Worm (Caenorhabditis elegans) whole organism, mixed stage, embryonic: ENCODE results near the gene ZC262.13.

ENCODE experiments used
- M03D4.4 ChIP-seq: sonication (generic microtip); optimal IDR thresholded peaks from 2 replicates; lab custom pipeline; 2017; ENCODE audit warnings: mild to moderate bottlenecking, missing genetic modification characterization, missing compliant biosample characterization
- bed-3 ChIP-seq: fragments of 200-800 bp; sonication (Bioruptor generic); optimal IDR thresholded peaks from 3 replicates; lab custom pipeline; 2018; ENCODE audit warnings: mild to moderate bottlenecking, missing genetic modification characterization, moderate library complexity, missing compliant biosample characterization
- blmp-1 ChIP-seq: fragments of 150-350 bp; optimal IDR thresholded peaks from 2 replicates; lab custom pipeline; 2014; ENCODE audit warnings: missing biosample characterization, missing genetic modification characterization
- ceh-39 ChIP-seq: fragments of 150-350 bp; optimal IDR thresholded peaks from 2 replicates; lab custom pipeline; 2014; ENCODE audit warnings: missing biosample characterization, missing genetic modification characterization
- ceh-43 ChIP-seq: fragments of 200-800 bp; sonication (Bioruptor generic); optimal IDR thresholded peaks from 2 replicates; lab custom pipeline; 2018; ENCODE audit warnings: mild to moderate bottlenecking, missing genetic modification characterization, moderate library complexity, missing compliant biosample characterization
- ceh-83 ChIP-seq: fragments of 200-800 bp; sonication (Bioruptor generic); optimal IDR thresholded peaks from 2 replicates; lab custom pipeline; 2018; ENCODE audit warnings: mild to moderate bottlenecking, missing genetic modification characterization, missing compliant biosample characterization
- ces-1 ChIP-seq: fragments of 150-350 bp; optimal IDR thresholded peaks from 2 replicates; lab custom pipeline; 2014; ENCODE audit warnings: missing biosample characterization, missing genetic modification reagents, missing genetic modification characterization
- cnd-1 ChIP-seq: fragments of 200-800 bp; sonication (Bioruptor generic); optimal IDR thresholded peaks from 2 replicates; lab custom pipeline; 2018; ENCODE audit warnings: mild to moderate bottlenecking, missing genetic modification characterization, missing compliant biosample characterization
- drap-1 ChIP-seq: fragments of 200-800 bp; sonication (Bioruptor generic); optimal IDR thresholded peaks from 3 replicates; lab custom pipeline; 2018; ENCODE audit warnings: mild to moderate bottlenecking, missing genetic modification characterization, missing compliant biosample characterization
- elt-1 ChIP-seq: sonication (generic microtip); optimal IDR thresholded peaks from 2 replicates; lab custom pipeline; 2017; ENCODE audit warnings: missing genetic modification characterization, mild to moderate bottlenecking, missing compliant biosample characterization, antibody characterized with exemption, moderate library complexity, borderline replicate concordance; ENCODE audit not compliant: insufficient read depth
- elt-3 ChIP-seq: fragments of 150-350 bp; optimal IDR thresholded peaks from 2 replicates; lab custom pipeline; 2014; ENCODE audit warnings: missing biosample characterization, missing genetic modification characterization
- flh-1 ChIP-seq: fragments of 200-800 bp; sonication (Bioruptor generic); optimal IDR thresholded peaks from 2 replicates; lab custom pipeline; 2018; ENCODE audit warnings: mild to moderate bottlenecking, missing genetic modification characterization, moderate library complexity, missing compliant biosample characterization
- ham-2 ChIP-seq: fragments of 200-800 bp; sonication (Bioruptor generic); optimal IDR thresholded peaks from 2 replicates; lab custom pipeline; 2018; ENCODE audit warnings: mild to moderate bottlenecking, missing genetic modification characterization, missing compliant biosample characterization
- hlh-1 ChIP-seq: fragments of 150-350 bp; optimal IDR thresholded peaks from 2 replicates; lab custom pipeline; 2014; ENCODE audit warnings: missing biosample characterization, missing genetic modification reagents, missing genetic modification characterization
- lin-13 ChIP-seq: fragments of 150-350 bp; optimal IDR thresholded peaks from 2 replicates; lab custom pipeline; 2014; ENCODE audit warnings: missing biosample characterization, missing genetic modification characterization
- lin-32 ChIP-seq: fragments of 200-800 bp; sonication (Bioruptor generic); optimal IDR thresholded peaks from 2 replicates; lab custom pipeline; 2018; ENCODE audit warnings: mild to moderate bottlenecking, missing genetic modification characterization, missing compliant biosample characterization
- lsy-2 ChIP-seq: fragments of 150-350 bp; optimal IDR thresholded peaks from 2 replicates; lab custom pipeline; 2014; ENCODE audit warnings: missing biosample characterization, missing genetic modification characterization
- mab-5 ChIP-seq: fragments of 150-350 bp; optimal IDR thresholded peaks from 2 replicates; lab custom pipeline; 2014; ENCODE audit warnings: missing biosample characterization, missing genetic modification characterization
- mep-1 ChIP-seq: fragments of 150-350 bp; optimal IDR thresholded peaks from 2 replicates; lab custom pipeline; 2017; ENCODE audit warnings: missing biosample characterization, missing genetic modification reagents, missing genetic modification characterization, inconsistent platforms
- mls-2 ChIP-seq: sonication (generic microtip); optimal IDR thresholded peaks from 2 replicates; lab custom pipeline; 2016; ENCODE audit warnings: mild to moderate bottlenecking, missing genetic modification characterization, moderate library complexity, missing compliant biosample characterization
- nhr-12 ChIP-seq: fragments of 150-350 bp; optimal IDR thresholded peaks from 2 replicates; lab custom pipeline; 2014; ENCODE audit warnings: missing biosample characterization, missing genetic modification characterization
- nhr-2 ChIP-seq: fragments of 150-350 bp; optimal IDR thresholded peaks from 2 replicates; lab custom pipeline; 2014; ENCODE audit warnings: missing biosample characterization, missing genetic modification characterization
- nhr-237 ChIP-seq: fragments of 150-350 bp; optimal IDR thresholded peaks from 2 replicates; lab custom pipeline; 2014; ENCODE audit warnings: missing biosample characterization, missing genetic modification characterization
- nhr-28 ChIP-seq: fragments of 150-350 bp; optimal IDR thresholded peaks from 2 replicates; lab custom pipeline; 2014; ENCODE audit warnings: missing biosample characterization, missing genetic modification characterization
- nhr-76 ChIP-seq: sonication (generic microtip); optimal IDR thresholded peaks from 2 replicates; lab custom pipeline; 2017; ENCODE audit warnings: missing biosample characterization, missing genetic modification characterization
- pha-4 ChIP-seq: fragments of 150-350 bp; optimal IDR thresholded peaks from 2 replicates; lab custom pipeline; 2018; ENCODE audit warnings: missing biosample characterization, missing genetic modification reagents, missing genetic modification characterization
- sem-2 ChIP-seq: fragments of 200-800 bp; sonication (Bioruptor generic); optimal IDR thresholded peaks from 2 replicates; lab custom pipeline; 2018; ENCODE audit warnings: mild to moderate bottlenecking, missing genetic modification characterization, missing compliant biosample characterization
- snpc-4 ChIP-seq: fragments of 150-350 bp; optimal IDR thresholded peaks from 2 replicates; lab custom pipeline; 2014; ENCODE audit warnings: missing biosample characterization, missing genetic modification characterization
- sptf-1 ChIP-seq: sonication (generic microtip); optimal IDR thresholded peaks from 2 replicates; lab custom pipeline; 2017; ENCODE audit warnings: mild to moderate bottlenecking, missing genetic modification characterization, moderate library complexity, missing compliant biosample characterization
- tbx-8 ChIP-seq: fragments of 200-800 bp; sonication (Bioruptor generic); optimal IDR thresholded peaks from 2 replicates; lab custom pipeline; 2018; ENCODE audit warnings: mild to moderate bottlenecking, missing genetic modification characterization, moderate library complexity, missing compliant biosample characterization
- unc-120 ChIP-seq: sonication (generic microtip); optimal IDR thresholded peaks from 2 replicates; lab custom pipeline; 2017; ENCODE audit warnings: missing genetic modification characterization, missing compliant biosample characterization; ENCODE audit not compliant: poor library complexity, severe bottlenecking
- unc-39 ChIP-seq: fragments of 150-350 bp; optimal IDR thresholded peaks from 2 replicates; lab custom pipeline; 2014; ENCODE audit warnings: missing biosample characterization, missing genetic modification characterization
- unc-62 ChIP-seq: fragments of 150-350 bp; optimal IDR thresholded peaks from 2 replicates; lab custom pipeline; 2014; ENCODE audit warnings: missing biosample characterization, missing genetic modification reagents, missing genetic modification characterization
- zip-8 ChIP-seq: fragments of 150-350 bp; optimal IDR thresholded peaks from 2 replicates; lab custom pipeline; 2014; ENCODE audit warnings: missing biosample characterization, missing genetic modification characterization
- ztf-11 ChIP-seq: fragments of 150-350 bp; optimal IDR thresholded peaks from 2 replicates; lab custom pipeline; 2014; ENCODE audit warnings: missing biosample characterization, missing genetic modification characterization

The ZC262.13 gene

DNA sequence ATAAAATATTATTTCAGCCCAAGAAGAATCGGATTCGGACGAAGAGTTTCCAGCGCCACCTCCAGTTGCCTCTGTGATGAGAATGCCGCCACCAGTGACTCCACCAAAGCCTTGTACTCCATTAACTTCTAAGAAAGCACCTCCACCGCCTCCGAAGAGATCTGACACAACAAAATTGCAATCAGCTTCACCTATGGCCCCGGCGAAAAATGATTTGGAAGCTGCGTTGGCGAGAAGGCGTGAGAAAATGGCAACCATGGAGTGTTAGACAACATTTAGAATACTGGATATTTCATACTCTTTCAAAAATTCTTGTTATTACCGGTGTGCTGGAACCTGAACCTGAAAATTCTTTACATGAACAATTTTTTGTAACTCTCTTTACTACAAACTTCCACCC lies 20.7 kb upstream of the ZC262.13 start:
- TF ChIP-seq flh-1 (GFP tag; lab: Kevin White, UChicago) = no peak
- TF ChIP-seq tbx-8 (GFP tag; lab: Kevin White, UChicago) = no peak
- no peak for TF ChIP-seq ham-2 (GFP tag; lab: Kevin White, UChicago)
- no peak for TF ChIP-seq nhr-237 (tag; lab: Kevin White, UChicago)
- no peak for TF ChIP-seq nhr-2 (tag; lab: Kevin White, UChicago)
- TF ChIP-seq elt-3 (tag; lab: Kevin White, UChicago) = no peak
- no peak for TF ChIP-seq blmp-1 (tag; lab: Kevin White, UChicago)
- TF ChIP-seq mls-2 (tag; lab: Kevin White, UChicago) = no peak
- TF ChIP-seq lin-13 (tag; lab: Kevin White, UChicago) = no peak
- no peak for TF ChIP-seq lin-32

DNA sequence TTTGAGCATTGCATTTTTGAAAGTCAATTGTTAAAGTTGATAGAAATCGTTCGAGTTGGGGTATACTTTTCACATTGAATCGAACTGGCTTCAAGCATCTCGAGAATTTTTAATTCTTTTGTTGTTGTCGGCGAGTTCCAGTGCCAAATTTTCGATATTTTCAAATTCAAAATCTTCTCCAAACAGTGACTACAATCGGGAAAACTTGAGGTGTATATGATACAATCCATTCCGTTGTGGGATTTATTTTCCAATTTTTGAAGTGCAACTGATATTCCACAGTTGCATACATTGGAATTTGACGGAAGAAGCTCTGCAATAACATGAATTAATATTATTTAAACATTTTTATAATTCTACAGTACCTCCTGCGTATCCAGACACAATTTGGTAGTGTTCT lies 20.2 kb upstream of the ZC262.13 start:
- no peak for TF ChIP-seq nhr-2 (tag; lab: Kevin White, UChicago)
- TF ChIP-seq bed-3 (GFP tag; lab: Kevin White, UChicago) = no peak
- TF ChIP-seq snpc-4 (tag; lab: Kevin White, UChicago) = no peak
- TF ChIP-seq tbx-8 (GFP tag; lab: Kevin White, UChicago) = no peak
- TF ChIP-seq lin-13 (tag; lab: Kevin White, UChicago) = no peak

DNA sequence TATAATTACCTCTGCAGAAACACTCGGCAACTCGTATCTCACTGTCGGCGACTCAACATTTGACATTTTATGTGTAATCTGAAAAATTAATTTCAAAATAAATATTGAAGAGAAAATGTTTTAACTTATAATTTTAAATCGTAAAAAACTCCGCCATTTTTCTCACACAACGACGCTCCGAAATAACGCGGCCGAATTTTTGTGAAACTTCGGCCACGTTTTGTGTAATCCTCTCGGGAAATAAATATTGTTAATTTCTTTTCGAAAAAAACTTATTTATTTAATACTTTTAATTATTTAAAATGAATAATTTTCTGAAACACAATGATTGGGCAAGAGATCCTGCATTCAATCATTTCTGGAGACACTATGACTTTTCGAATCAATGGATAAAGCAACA lies 18.7 kb upstream of the ZC262.13 start, which contains the start of the genes F10E9.7 and F10E9.5:
F10E9.7 (minus strand) TSS at position 86 of the 400 bp plus-strand sequence.
F10E9.5 (plus strand) TSS at position 237 of the 400 bp plus-strand sequence.
- no peak for TF ChIP-seq elt-3 (tag; lab: Kevin White, UChicago)
- TF ChIP-seq unc-120 (tag; lab: Kevin White, UChicago) = no peak
- TF ChIP-seq mab-5 = no peak
- TF ChIP-seq unc-62 (GFP tag; lab: Kevin White, UChicago) = no peak
- no peak for TF ChIP-seq drap-1 (GFP tag; lab: Kevin White, UChicago)
- no peak for TF ChIP-seq flh-1 (GFP tag; lab: Kevin White, UChicago)
- TF ChIP-seq lin-13 (tag; lab: Kevin White, UChicago) = peak; percentile 30
- TF ChIP-seq snpc-4 (tag; lab: Kevin White, UChicago) = no peak
- no peak for TF ChIP-seq ceh-43 (GFP tag; lab: Kevin White, UChicago)
- peak; percentile 15 for TF ChIP-seq nhr-237 (tag; lab: Kevin White, UChicago)
- peak; percentile 26 for TF ChIP-seq nhr-2 (tag; lab: Kevin White, UChicago)
- TF ChIP-seq sptf-1 (tag; lab: Kevin White, UChicago) = peak; percentile 54
- no peak for TF ChIP-seq pha-4 (tag; lab: Kevin White, UChicago)
- peak; percentile 70 for TF ChIP-seq ces-1 (GFP tag; lab: Kevin White, UChicago)
- TF ChIP-seq elt-1 = no peak
- no peak for TF ChIP-seq sem-2 (GFP tag; lab: Kevin White, UChicago)
- no peak for TF ChIP-seq ztf-11 (tag; lab: Kevin White, UChicago)
- TF ChIP-seq lsy-2 (tag; lab: Kevin White, UChicago) = peak; percentile 74
- no peak for TF ChIP-seq nhr-12 (tag; lab: Kevin White, UChicago)
- TF ChIP-seq zip-8 (tag; lab: Kevin White, UChicago) = no peak
- TF ChIP-seq nhr-28 (tag; lab: Kevin White, UChicago) = no peak
- no peak for TF ChIP-seq ham-2 (GFP tag; lab: Kevin White, UChicago)
- no peak for TF ChIP-seq hlh-1 (tag; lab: Kevin White, UChicago)
- no peak for TF ChIP-seq nhr-76
- peak; percentile 61 for TF ChIP-seq mep-1 (tag; lab: Kevin White, UChicago)
- no peak for TF ChIP-seq unc-39 (tag; lab: Kevin White, UChicago)
- TF ChIP-seq lin-32 = no peak
- no peak for TF ChIP-seq M03D4.4 (tag; lab: Kevin White, UChicago)
- TF ChIP-seq blmp-1 (tag; lab: Kevin White, UChicago) = no peak
- peak; percentile 38 for TF ChIP-seq ceh-39
- no peak for TF ChIP-seq tbx-8 (GFP tag; lab: Kevin White, UChicago)
- no peak for TF ChIP-seq mls-2 (tag; lab: Kevin White, UChicago)
- TF ChIP-seq ceh-83 (GFP tag; lab: Kevin White, UChicago) = no peak
- no peak for TF ChIP-seq bed-3 (GFP tag; lab: Kevin White, UChicago)
- no peak for TF ChIP-seq cnd-1 (tag; lab: Kevin White, UChicago)
- TF ChIP-seq, all 35 proteins: peak for 8
